Fruit fly (Drosophila melanogaster) whole organism, larva: Measurements from ENCODE around the gene Nle.

Experiments used
- noc ChIP-seq: fragments of 200-800 bp; sonication (Bioruptor generic); optimal IDR thresholded peaks from 3 replicates; lab custom pipeline; 2019; ENCODE audit warnings: missing biosample characterization, mild to moderate bottlenecking, missing genetic modification characterization, moderate library complexity

Nle gene

dm6 chr2L:574226-574625 lies 6.3 kb upstream of the Nle start, which contains the start of the genes Ipk2 and cold:
Gene Ipk2 (minus strand): TSS chr2L:574264.
Gene cold (plus strand): TSS chr2L:574291.
- TF ChIP-seq noc (tag; lab: Kevin White, UChicago): peak; percentile 84

- no peak for TF ChIP-seq noc (tag; lab: Kevin White, UChicago)
Observed at dm6 chr2L:563769-564550, 4.0 kb downstream of the Nle start, which contains the start of the genes uncNacbeta and CG2794. Gene uncNacbeta (minus strand): TSS chr2L:563819. Gene CG2794 (plus strand): TSS chr2L:564163.

dm6 chr2L:563314-563713 lies 4.6 kb downstream of the Nle start:
- no peak for TF ChIP-seq noc (tag; lab: Kevin White, UChicago)

- TF ChIP-seq noc (tag; lab: Kevin White, UChicago): no peak
Observed at dm6 chr2L:559770-560567, 8.0 kb downstream of the Nle start, which contains the start of gene rempA. Gene rempA (minus strand): TSS chr2L:560310.

- TF ChIP-seq noc (tag; lab: Kevin White, UChicago): peak; percentile 11
Observed at dm6 chr2L:559311-559710, 8.6 kb downstream of the Nle start, which contains the start of gene Tspo. Gene Tspo (plus strand): TSS chr2L:559612.

- no peak for TF ChIP-seq noc (tag; lab: Kevin White, UChicago)
Observed at dm6 chr2L:552432-552929, 15.4 kb downstream of the Nle start, which contains the start of gene Ets21C. Gene Ets21C (minus strand): TSS chr2L:552923.

- TF ChIP-seq noc (tag; lab: Kevin White, UChicago): no peak
Observed at dm6 chr2L:549637-550036, 18.3 kb downstream of the Nle start.

- no peak for TF ChIP-seq noc (tag; lab: Kevin White, UChicago)
Observed at dm6 chr2L:547978-548377, 19.9 kb downstream of the Nle start.

- no peak for TF ChIP-seq noc (tag; lab: Kevin White, UChicago)
Observed at dm6 chr2L:544444-545179, 23.3 kb downstream of the Nle start, which contains the start of the genes Spp and nAChRbeta3. Gene Spp (minus strand): TSS chr2L:544653. Gene nAChRbeta3 (plus strand): TSS chr2L:545129.

- no peak for TF ChIP-seq noc (tag; lab: Kevin White, UChicago)
Observed at dm6 chr2L:543799-544198, 24.1 kb downstream of the Nle start.

dm6 chr2L:542338-542967 lies 25.5 kb downstream of the Nle start, which contains the start of gene lwr:
Gene lwr (minus strand): TSS chr2L:542580.
- TF ChIP-seq noc (tag; lab: Kevin White, UChicago): no peak

- no peak for TF ChIP-seq noc (tag; lab: Kevin White, UChicago)
Observed at dm6 chr2L:540572-541210, 27.2 kb downstream of the Nle start.

- no peak for TF ChIP-seq noc (tag; lab: Kevin White, UChicago)
Observed at dm6 chr2L:533734-534133, 34.2 kb downstream of the Nle start.

dm6 chr2L:530245-530644 lies 37.7 kb downstream of the Nle start:
- no peak for TF ChIP-seq noc (tag; lab: Kevin White, UChicago)
